Worm (Caenorhabditis elegans): ENCODE measurements around the gene ceh-20.

ceh-20 gene

DNA sequence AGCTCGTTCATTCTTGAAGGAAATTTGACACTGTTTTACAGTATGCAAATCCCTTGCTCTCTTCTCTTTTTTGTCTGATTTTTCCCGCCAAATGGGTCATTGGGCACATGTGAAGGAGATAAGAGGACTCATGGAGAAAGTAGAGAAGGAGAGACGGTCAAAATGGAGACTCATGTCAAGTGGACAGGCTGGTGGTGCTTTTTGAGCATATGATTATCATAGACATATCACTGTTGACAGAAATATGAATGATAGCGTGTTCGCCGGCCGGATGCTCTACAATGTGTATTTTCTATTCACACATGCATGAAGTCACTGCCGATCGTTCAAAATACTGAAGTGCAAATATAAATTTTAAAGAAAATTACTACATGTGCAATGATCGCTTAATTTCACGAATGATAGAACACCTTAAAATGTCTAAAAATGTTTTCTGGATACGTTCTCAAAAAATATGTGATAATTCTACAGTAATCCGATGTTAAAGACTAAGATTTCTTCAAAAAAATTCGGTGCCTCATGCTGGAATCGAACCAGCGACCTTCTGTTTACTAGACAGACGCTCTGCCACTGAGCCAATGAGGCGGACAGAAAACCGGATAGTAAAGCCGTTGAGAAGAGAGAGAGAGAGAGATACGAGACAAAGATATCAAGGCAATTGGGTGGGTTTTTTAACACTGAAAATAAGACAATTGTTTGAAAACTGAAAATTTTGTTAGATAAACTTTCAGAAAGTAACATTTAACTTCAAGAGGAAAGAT lies 50.5 kb downstream of the ceh-20 start:
- TF ChIP-seq tab-1 (GFP tag; IDR thresholded peaks at IDR 0.05) = peak; percentile 76; the same call in 1 of the 2 replicates
- TF ChIP-seq flt-1 (GFP tag; IDR thresholded peaks at IDR 0.05) = peak; percentile 80
- TF ChIP-seq klf-2 (GFP tag; conservative IDR thresholded peaks at IDR 0.05) = no peak
- 0 out of 2 replicates have a peak, but pooled peaks have one; percentile 31 for TF ChIP-seq ref-1 (GFP tag; conservative IDR thresholded peaks at IDR 0.05)
- TF ChIP-seq T22C8.4 (GFP tag; IDR thresholded peaks at IDR 0.05) = peak; percentile 55; the same call in 1 of the 2 replicates
- TF ChIP-seq ztf-23 (GFP tag; IDR thresholded peaks at IDR 0.05) = 0 out of 2 replicates have a peak, but pooled peaks have one; percentile 11
- peak; percentile 38; the same call in 1 of the 2 replicates for TF ChIP-seq ztf-29 (GFP tag; IDR thresholded peaks at IDR 0.05)
- TF ChIP-seq cog-1 (tag; optimal IDR thresholded peaks at IDR 0.05) = no peak
- no peak for TF ChIP-seq med-1 (GFP tag; optimal IDR thresholded peaks at IDR 0.05; ENCODE audit: insufficient read depth)
